Fruit fly (Drosophila melanogaster) whole organism, wandering third instar larva: ENCODE results near the gene CG3473.
A peak's percentile ranks its signal among the peaks of the same experiment; 100 is the strongest.

Experiments used
- Abd-B ChIP-seq: fragments of >200 bp; optimal IDR thresholded peaks from 2 replicates; lab custom pipeline; 2017; ENCODE audit warnings: missing biosample characterization, missing genetic modification characterization
- CG9705 ChIP-seq: fragments of 200-800 bp; sonication (Bioruptor generic); optimal IDR thresholded peaks from 2 replicates; lab custom pipeline; 2018; ENCODE audit warnings: missing biosample characterization, mild to moderate bottlenecking, missing genetic modification characterization
- Dfd ChIP-seq: fragments of >200 bp; optimal IDR thresholded peaks from 2 replicates; lab custom pipeline; 2017; ENCODE audit warnings: missing biosample characterization, missing genetic modification characterization
- Dif ChIP-seq: fragments of 200-275, 200-300 bp; sonication (Bioruptor generic); optimal IDR thresholded peaks from 2 replicates; lab custom pipeline; 2018; ENCODE audit warnings: missing biosample characterization, missing genetic modification characterization; ENCODE audit not compliant: partially characterized antibody
- GATAd ChIP-seq: sonication (Bioruptor generic); optimal IDR thresholded peaks from 2 replicates; lab custom pipeline; 2016; ENCODE audit warnings: missing biosample characterization, missing genetic modification characterization
- HLH106 ChIP-seq: fragments of 200-800 bp; optimal IDR thresholded peaks from 3 replicates; lab custom pipeline; 2019; ENCODE audit warnings: missing biosample characterization, mild to moderate bottlenecking, missing genetic modification characterization, moderate library complexity
- Hnf4 ChIP-seq: fragments of 200-800 bp; sonication (Bioruptor generic); optimal IDR thresholded peaks from 2 replicates; lab custom pipeline; 2016; ENCODE audit warnings: missing biosample characterization, mild to moderate bottlenecking, missing genetic modification characterization
- Hr78 ChIP-seq: fragments of >200 bp; optimal IDR thresholded peaks from 2 replicates; lab custom pipeline; 2017; ENCODE audit warnings: missing biosample characterization, missing genetic modification characterization
- Hr83 ChIP-seq: fragments of 200-300 bp; sonication (Bioruptor generic); optimal IDR thresholded peaks from 2 replicates; lab custom pipeline; 2016; ENCODE audit warnings: missing biosample characterization, mild to moderate bottlenecking, missing genetic modification characterization, moderate library complexity; ENCODE audit not compliant: poor library complexity, severe bottlenecking
- Jra ChIP-seq: sonication (Bioruptor generic); optimal IDR thresholded peaks from 2 replicates; lab custom pipeline; 2016; ENCODE audit warnings: missing biosample characterization, missing genetic modification characterization
- N ChIP-seq: fragments of >200 bp; optimal IDR thresholded peaks from 2 replicates; lab custom pipeline; 2018; ENCODE audit warnings: missing biosample characterization, missing external identifiers, missing genetic modification characterization
- OdsH ChIP-seq: fragments of 200-800 bp; sonication (Bioruptor generic); optimal IDR thresholded peaks from 2 replicates; lab custom pipeline; 2016; ENCODE audit warnings: missing biosample characterization, mild to moderate bottlenecking, missing genetic modification characterization
- Rel ChIP-seq, 2 experiments: fragments of 200-800 bp; sonication (Bioruptor generic) in 1 of 2; optimal IDR thresholded peaks; 2 replicates in 1 of 2; 3 replicates in 1 of 2; lab custom pipeline; 2016 to 2019; ENCODE audit warnings: mild to moderate bottlenecking in 2 of 2, missing biosample characterization in 2 of 2, missing genetic modification characterization in 2 of 2, moderate library complexity in 1 of 2
- Sp1 ChIP-seq: fragments of 200-800 bp; sonication (Bioruptor generic); optimal IDR thresholded peaks from 3 replicates; lab custom pipeline; 2019; ENCODE audit warnings: missing biosample characterization, mild to moderate bottlenecking, missing genetic modification characterization, moderate library complexity
- Vsx2 ChIP-seq: fragments of 200-300, 225-300 bp; sonication (Bioruptor generic); optimal IDR thresholded peaks from 2 replicates; lab custom pipeline; 2018; ENCODE audit warnings: missing biosample characterization, missing genetic modification characterization; ENCODE audit not compliant: partially characterized antibody
- br ChIP-seq: fragments of 200-800 bp; sonication (Bioruptor generic); optimal IDR thresholded peaks from 2 replicates; lab custom pipeline; 2016; ENCODE audit warnings: missing biosample characterization, missing genetic modification characterization
- brk ChIP-seq: fragments of 200-800 bp; sonication (Bioruptor generic); optimal IDR thresholded peaks from 2 replicates; lab custom pipeline; 2016; ENCODE audit warnings: missing biosample characterization, mild to moderate bottlenecking, missing genetic modification characterization
- dl ChIP-seq, 2 experiments: fragments of 175-275, 200-275 bp in 1 of 2; fragments of 200-275 bp in 1 of 2; sonication (Bioruptor generic); optimal IDR thresholded peaks; lab custom pipeline; 2018; ENCODE audit warnings: mild to moderate bottlenecking in 2 of 2, missing biosample characterization in 2 of 2, missing genetic modification characterization in 2 of 2, moderate library complexity in 2 of 2; ENCODE audit not compliant: partially characterized antibody in 2 of 2, insufficient read depth in 1 of 2
- dsf ChIP-seq: sonication (Bioruptor generic); optimal IDR thresholded peaks from 2 replicates; lab custom pipeline; 2016; ENCODE audit warnings: missing biosample characterization, missing genetic modification characterization, borderline replicate concordance
- ey ChIP-seq: fragments of 200-800 bp; sonication (Bioruptor generic); optimal IDR thresholded peaks from 2 replicates; lab custom pipeline; 2016; ENCODE audit warnings: missing biosample characterization, missing genetic modification characterization
- foxo ChIP-seq, 2 experiments: fragments of 200-800 bp; sonication (Bioruptor generic); optimal IDR thresholded peaks; 2 replicates in 1 of 2; 3 replicates in 1 of 2; lab custom pipeline; 2016 to 2017; ENCODE audit warnings: missing biosample characterization in 2 of 2, missing genetic modification characterization in 2 of 2
- fru ChIP-seq: fragments of 200-800 bp; sonication (Bioruptor generic); optimal IDR thresholded peaks from 3 replicates; lab custom pipeline; 2016; ENCODE audit warnings: missing biosample characterization, mild to moderate bottlenecking, missing genetic modification characterization
- h ChIP-seq: fragments of 200-800 bp; sonication (Bioruptor generic); optimal IDR thresholded peaks from 3 replicates; lab custom pipeline; 2016; ENCODE audit warnings: missing biosample characterization, mild to moderate bottlenecking, missing genetic modification characterization
- jim ChIP-seq: fragments of 175-275, 200-325 bp; sonication (Bioruptor generic); optimal IDR thresholded peaks from 2 replicates; lab custom pipeline; 2016; ENCODE audit warnings: missing biosample characterization, mild to moderate bottlenecking, missing genetic modification characterization
- lola ChIP-seq: fragments of >200 bp; optimal IDR thresholded peaks from 2 replicates; lab custom pipeline; 2017; ENCODE audit warnings: missing biosample characterization, missing genetic modification characterization
- pan ChIP-seq: fragments of >200 bp; optimal IDR thresholded peaks from 2 replicates; lab custom pipeline; 2017
- psq ChIP-seq: fragments of 200-800 bp; sonication (Bioruptor generic); optimal IDR thresholded peaks from 3 replicates; lab custom pipeline; 2017; ENCODE audit warnings: missing biosample characterization, mild to moderate bottlenecking, missing genetic modification characterization, moderate library complexity
- rgr ChIP-seq: fragments of 200-800 bp; sonication (Bioruptor generic); optimal IDR thresholded peaks from 3 replicates; lab custom pipeline; 2016; ENCODE audit warnings: missing biosample characterization, mild to moderate bottlenecking, missing genetic modification characterization
- sage ChIP-seq: fragments of 200-800 bp; sonication (Bioruptor generic); optimal IDR thresholded peaks from 2 replicates; lab custom pipeline; 2016; ENCODE audit warnings: missing biosample characterization, mild to moderate bottlenecking, missing genetic modification characterization
- sv ChIP-seq: fragments of 200-800 bp; sonication (Bioruptor generic); optimal IDR thresholded peaks from 3 replicates; lab custom pipeline; 2016; ENCODE audit warnings: missing biosample characterization, missing genetic modification characterization
- tai ChIP-seq: sonication (Bioruptor generic); optimal IDR thresholded peaks from 2 replicates; lab custom pipeline; 2016; ENCODE audit warnings: missing biosample characterization, missing genetic modification characterization
- woc ChIP-seq: sonication (Bioruptor generic); optimal IDR thresholded peaks from 2 replicates; lab custom pipeline; 2016; ENCODE audit warnings: missing biosample characterization, mild to moderate bottlenecking, missing genetic modification characterization

The CG3473 gene

dm6 chr2L:14550653-14551352 is 12.7 kb downstream of the CG3473 start:
- no peak for TF ChIP-seq br (GFP tag; lab: Kevin White, UChicago)
- no peak for TF ChIP-seq GATAd
- no peak for TF ChIP-seq N (GFP tag; lab: Kevin White, UChicago)
- TF ChIP-seq lola (GFP tag; lab: Kevin White, UChicago), result no peak
- no peak for TF ChIP-seq tai
- no peak for TF ChIP-seq h (GFP tag; lab: Kevin White, UChicago)
- TF ChIP-seq Jra (GFP tag; lab: Kevin White, UChicago), result no peak
- no peak for TF ChIP-seq CG9705 (GFP tag; lab: Kevin White, UChicago)
- TF ChIP-seq sage (GFP tag; lab: Kevin White, UChicago), result no peak
- TF ChIP-seq woc (GFP tag; lab: Kevin White, UChicago), result no peak
- TF ChIP-seq sv (GFP tag; lab: Kevin White, UChicago), result no peak
- no peak for TF ChIP-seq Dfd (GFP tag; lab: Kevin White, UChicago)
- no peak for TF ChIP-seq Sp1
- no peak for TF ChIP-seq Hr78
- no peak for TF ChIP-seq rgr (GFP tag; lab: Kevin White, UChicago)
- TF ChIP-seq Hr83 (GFP tag; lab: Kevin White, UChicago), result no peak

- no peak for TF ChIP-seq Sp1
- TF ChIP-seq sv (GFP tag; lab: Kevin White, UChicago), result no peak
- no peak for TF ChIP-seq foxo (GFP tag; optimal IDR thresholded peaks at IDR 0.05; lab: Kevin White, UChicago)
- no peak for TF ChIP-seq Abd-B
- TF ChIP-seq CG9705 (GFP tag; lab: Kevin White, UChicago), result no peak
- TF ChIP-seq Dif (GFP tag; lab: Kevin White, UChicago), result no peak
- no peak for TF ChIP-seq Hr83 (GFP tag; lab: Kevin White, UChicago)
- no peak for TF ChIP-seq HLH106 (tag; lab: Kevin White, UChicago)
These were observed 14.5 kb downstream of the CG3473 start, which contains the start of gene CG4218 for dm6 chr2L:14549009-14549408. TSS of gene CG4218 (minus strand) at chr2L:14549109.

dm6 chr2L:14546629-14547366 is 16.7 kb downstream of the CG3473 start:
- TF ChIP-seq OdsH (peak; percentile 70), woc (GFP tag; lab: Kevin White, UChicago) (peak; percentile 47), ey (peak; percentile 67), tai (peak; percentile 24), GATAd (no peak), rgr (GFP tag; lab: Kevin White, UChicago) (peak; percentile 56), Hnf4 (GFP tag; lab: Kevin White, UChicago) (peak; percentile 64), dl (GFP tag; optimal IDR thresholded peaks at IDR 0.05; lab: Kevin White, UChicago; ENCODE audit: insufficient read depth in 1 of 2, partially characterized antibody in 2 of 2) (no peak), brk (GFP tag; lab: Kevin White, UChicago) (peak; percentile 27), psq (GFP tag; lab: Kevin White, UChicago) (peak; percentile 55), lola (GFP tag; lab: Kevin White, UChicago) (no peak), h (GFP tag; lab: Kevin White, UChicago) (peak; percentile 75), CG9705 (GFP tag; lab: Kevin White, UChicago) (peak; percentile 15), jim (no peak), dsf (GFP tag; lab: Kevin White, UChicago) (no peak), Vsx2 (GFP tag; lab: Kevin White, UChicago) (no peak), HLH106 (tag; lab: Kevin White, UChicago) (peak; percentile 66), Dif (GFP tag; lab: Kevin White, UChicago) (no peak), Jra (GFP tag; lab: Kevin White, UChicago) (peak; percentile 10), br (GFP tag; lab: Kevin White, UChicago) (peak; percentile 51), pan (no peak), Hr78 (no peak), N (GFP tag; lab: Kevin White, UChicago) (no peak), sv (GFP tag; lab: Kevin White, UChicago) (peak; percentile 45), Sp1 (peak; percentile 59), foxo (GFP tag; optimal IDR thresholded peaks at IDR 0.05; lab: Kevin White, UChicago) (peak in 1 of 2 experiments; percentile 66), fru (GFP tag; lab: Kevin White, UChicago) (peak; percentile 68), Rel (GFP tag; optimal IDR thresholded peaks at IDR 0.05; lab: Kevin White, UChicago) (no peak), Rel (tag; optimal IDR thresholded peaks at IDR 0.05; lab: Kevin White, UChicago) (no peak)
